Worm (Caenorhabditis elegans) whole organism, young adult: ENCODE measurements around the gene Y66C5A.1.
A peak's percentile ranks its signal among the peaks of the same experiment; 100 is the strongest.

Experiments used
- B0019.2 ChIP-seq: fragments of 200-800 bp; sonication (Bioruptor generic); conservative IDR thresholded peaks from 2 replicates; pipeline ENCODE4 v1.3.6; 2022; ENCODE audit warnings: missing genetic modification reagents, missing genetic modification characterization, missing compliant biosample characterization
- B0336.3 ChIP-seq: fragments of 200-800 bp; sonication (Bioruptor generic); IDR thresholded peaks from 2 replicates; pipeline ENCODE4 v1.3.6; 2022; ENCODE audit warnings: missing genetic modification characterization, missing compliant biosample characterization
- C17E4.6 ChIP-seq: fragments of 200-800 bp; sonication (Bioruptor generic); IDR thresholded peaks from 2 replicates; pipeline ENCODE4 v1.3.6; 2022; ENCODE audit warnings: missing genetic modification reagents, missing genetic modification characterization, missing compliant biosample characterization
- D2030.7 ChIP-seq: fragments of 200-800 bp; sonication (Bioruptor generic); IDR thresholded peaks from 2 replicates; pipeline ENCODE4 v1.3.6; 2022; ENCODE audit warnings: missing genetic modification reagents, missing genetic modification characterization, missing compliant biosample characterization
- F49E8.2 ChIP-seq: sonication (generic microtip); optimal IDR thresholded peaks from 3 replicates; lab custom pipeline; 2017; ENCODE audit warnings: missing genetic modification characterization, mild to moderate bottlenecking, missing compliant biosample characterization, antibody characterized with exemption, moderate library complexity; ENCODE audit not compliant: insufficient read depth
- K11D2.4 ChIP-seq: fragments of 200-800 bp; sonication (Bioruptor generic); IDR thresholded peaks from 2 replicates; pipeline ENCODE4 v1.3.6; 2022; ENCODE audit warnings: missing genetic modification reagents, missing genetic modification characterization, missing compliant biosample characterization
- T07F8.4 ChIP-seq: sonication (generic microtip); optimal IDR thresholded peaks from 2 replicates; lab custom pipeline; 2016; ENCODE audit warnings: mild to moderate bottlenecking, missing genetic modification characterization, moderate library complexity, missing compliant biosample characterization
- T26A5.8 ChIP-seq: sonication (generic microtip); optimal IDR thresholded peaks from 2 replicates; lab custom pipeline; 2016; ENCODE audit warnings: missing genetic modification characterization, missing compliant biosample characterization
- Y53G8AR.9 ChIP-seq: fragments of 200-800 bp; sonication (Bioruptor generic); conservative IDR thresholded peaks from 2 replicates; pipeline ENCODE4 v1.3.6; 2022; ENCODE audit warnings: missing genetic modification reagents, missing genetic modification characterization, missing compliant biosample characterization
- Y56A3A.18 ChIP-seq: fragments of 200-800 bp; sonication (Bioruptor generic); IDR thresholded peaks from 2 replicates; pipeline ENCODE4 v1.3.6; 2022; ENCODE audit warnings: missing genetic modification reagents, missing genetic modification characterization, missing compliant biosample characterization
- Y67H2A.10 ChIP-seq: fragments of 200-800 bp; sonication (Bioruptor generic); conservative IDR thresholded peaks from 2 replicates; pipeline ENCODE4 v1.3.6; 2022; ENCODE audit warnings: missing genetic modification reagents, missing genetic modification characterization, missing compliant biosample characterization
- Y95B8A.8 ChIP-seq: fragments of 200-800 bp; sonication (Bioruptor generic); IDR thresholded peaks from 2 replicates; pipeline ENCODE4 v1.3.6; 2022; ENCODE audit warnings: missing genetic modification reagents, missing genetic modification characterization, missing compliant biosample characterization
- ZK185.1 ChIP-seq: sonication (generic microtip); optimal IDR thresholded peaks from 2 replicates; lab custom pipeline; 2016; ENCODE audit warnings: mild to moderate bottlenecking, missing genetic modification characterization, missing compliant biosample characterization; ENCODE audit not compliant: poor library complexity, severe bottlenecking
- aptf-2 ChIP-seq: fragments of 200-800 bp; sonication (Bioruptor generic); conservative IDR thresholded peaks from 2 replicates; pipeline ENCODE4 v1.3.6; 2022; ENCODE audit warnings: missing genetic modification reagents, missing genetic modification characterization, missing compliant biosample characterization
- attf-5 ChIP-seq: fragments of 200-800 bp; sonication (Bioruptor generic); optimal IDR thresholded peaks from 2 replicates; lab custom pipeline; 2018; ENCODE audit warnings: mild to moderate bottlenecking, missing genetic modification characterization, missing compliant biosample characterization
- bed-2 ChIP-seq: fragments of 200-800 bp; sonication (Bioruptor generic); IDR thresholded peaks from 2 replicates; pipeline ENCODE4 v1.3.6; 2022; ENCODE audit warnings: missing genetic modification reagents, missing genetic modification characterization, missing compliant biosample characterization
- cebp-2 ChIP-seq: fragments of 200-800 bp; sonication (Bioruptor generic); IDR thresholded peaks from 2 replicates; pipeline ENCODE4 v1.3.6; 2022; ENCODE audit warnings: missing genetic modification characterization, missing compliant biosample characterization
- ceh-79 ChIP-seq: sonication (generic microtip); optimal IDR thresholded peaks from 2 replicates; lab custom pipeline; 2017; ENCODE audit warnings: mild to moderate bottlenecking, missing genetic modification characterization, missing compliant biosample characterization
- ceh-91 ChIP-seq: fragments of 200-800 bp; sonication (Bioruptor generic); IDR thresholded peaks from 2 replicates; pipeline ENCODE4 v1.3.6; 2022; ENCODE audit warnings: missing genetic modification reagents, missing genetic modification characterization, missing compliant biosample characterization
- dox-1 ChIP-seq: fragments of 200-800 bp; sonication (Bioruptor generic); IDR thresholded peaks from 2 replicates; pipeline ENCODE4 v1.3.6; 2022; ENCODE audit warnings: missing genetic modification reagents, missing genetic modification characterization, missing compliant biosample characterization
- egl-44 ChIP-seq: fragments of 200-800 bp; sonication (Bioruptor generic); IDR thresholded peaks from 2 replicates; pipeline ENCODE4 v1.3.6; 2022; ENCODE audit warnings: missing genetic modification reagents, missing genetic modification characterization, missing compliant biosample characterization
- hrde-1 ChIP-seq: sonication (generic microtip); optimal IDR thresholded peaks from 2 replicates; lab custom pipeline; 2016; ENCODE audit warnings: missing genetic modification characterization, mild to moderate bottlenecking, missing compliant biosample characterization, moderate library complexity, missing genotype, missing genetic modification reagents, borderline replicate concordance
- lin-40 ChIP-seq: sonication (generic microtip); optimal IDR thresholded peaks from 2 replicates; lab custom pipeline; 2016; ENCODE audit warnings: missing genetic modification characterization, mild to moderate bottlenecking, missing compliant biosample characterization, missing genotype, missing genetic modification reagents
- lir-1 ChIP-seq: fragments of 200-800 bp; sonication (Bioruptor generic); conservative IDR thresholded peaks from 2 replicates; pipeline ENCODE4 v1.3.6; 2022; ENCODE audit warnings: missing genetic modification reagents, missing genetic modification characterization, missing compliant biosample characterization
- madf-10 ChIP-seq: sonication (generic microtip); optimal IDR thresholded peaks from 2 replicates; lab custom pipeline; 2016; ENCODE audit warnings: mild to moderate bottlenecking, missing genetic modification characterization, missing compliant biosample characterization
- madf-3 ChIP-seq: fragments of 200-800 bp; sonication (Bioruptor generic); IDR thresholded peaks from 2 replicates; pipeline ENCODE4 v1.3.6; 2022; ENCODE audit warnings: missing genetic modification reagents, missing genetic modification characterization, missing compliant biosample characterization
- madf-6 ChIP-seq: fragments of 200-800 bp; sonication (Bioruptor generic); IDR thresholded peaks from 2 replicates; pipeline ENCODE4 v1.3.6; 2022; ENCODE audit warnings: missing genetic modification reagents, missing genetic modification characterization, missing compliant biosample characterization
- madf-8 ChIP-seq: fragments of 200-800 bp; sonication (Bioruptor generic); conservative IDR thresholded peaks from 2 replicates; pipeline ENCODE4 v1.3.6; 2022; ENCODE audit warnings: missing genetic modification reagents, missing genetic modification characterization, missing compliant biosample characterization
- mel-28 ChIP-seq: sonication (generic microtip); optimal IDR thresholded peaks from 2 replicates; lab custom pipeline; 2016; ENCODE audit warnings: borderline replicate concordance, mild to moderate bottlenecking, missing genetic modification characterization, missing compliant biosample characterization
- mes-4 ChIP-seq: sonication (generic microtip); optimal IDR thresholded peaks from 2 replicates; lab custom pipeline; 2016; ENCODE audit warnings: missing genotype, missing genetic modification characterization, missing compliant biosample characterization
- nfya-1 ChIP-seq: sonication (generic microtip); optimal IDR thresholded peaks from 2 replicates; lab custom pipeline; 2017; ENCODE audit warnings: antibody characterized with exemption, missing compliant biosample characterization, missing genetic modification characterization, borderline replicate concordance; ENCODE audit not compliant: insufficient read depth
- nfya-2 ChIP-seq: fragments of 200-800 bp; sonication (Bioruptor generic); IDR thresholded peaks from 2 replicates; pipeline ENCODE4 v1.3.6; 2022; ENCODE audit warnings: missing genetic modification reagents, missing genetic modification characterization, missing compliant biosample characterization
- nfyb-1 ChIP-seq: fragments of 200-800 bp; sonication (Bioruptor generic); IDR thresholded peaks from 2 replicates; pipeline ENCODE4 v1.3.6; 2022; ENCODE audit warnings: missing genetic modification reagents, missing genetic modification characterization, missing compliant biosample characterization
- nhr-27 ChIP-seq: fragments of 200-800 bp; sonication (Bioruptor generic); optimal IDR thresholded peaks from 2 replicates; lab custom pipeline; 2018; ENCODE audit warnings: mild to moderate bottlenecking, missing genetic modification characterization, moderate library complexity, missing compliant biosample characterization
- nhr-80 ChIP-seq: sonication (generic microtip); optimal IDR thresholded peaks from 2 replicates; lab custom pipeline; 2016; ENCODE audit warnings: missing genetic modification characterization, missing compliant biosample characterization
- pbrm-1 ChIP-seq: fragments of 200-800 bp; sonication (Bioruptor generic); IDR thresholded peaks from 2 replicates; pipeline ENCODE4 v1.3.6; 2022; ENCODE audit warnings: missing genetic modification reagents, missing genetic modification characterization, missing compliant biosample characterization
- repo-1 ChIP-seq: sonication (generic microtip); optimal IDR thresholded peaks from 2 replicates; lab custom pipeline; 2017; ENCODE audit warnings: mild to moderate bottlenecking, missing genetic modification characterization, missing compliant biosample characterization
- snpc-3.4 ChIP-seq: sonication (generic microtip); optimal IDR thresholded peaks from 2 replicates; lab custom pipeline; 2017; ENCODE audit warnings: missing genetic modification characterization, mild to moderate bottlenecking, missing compliant biosample characterization, antibody characterized with exemption, moderate library complexity, missing genotype, missing genetic modification reagents
- sptf-2 ChIP-seq: fragments of 200-800 bp; sonication (Bioruptor generic); optimal IDR thresholded peaks from 2 replicates; lab custom pipeline; 2018; ENCODE audit warnings: mild to moderate bottlenecking, missing genetic modification characterization, missing compliant biosample characterization
- tlf-1 ChIP-seq: fragments of 200-800 bp; sonication (Bioruptor generic); optimal IDR thresholded peaks from 2 replicates; lab custom pipeline; 2018; ENCODE audit warnings: mild to moderate bottlenecking, missing genetic modification characterization, missing compliant biosample characterization
- unc-130 ChIP-seq: sonication (generic microtip); optimal IDR thresholded peaks from 2 replicates; lab custom pipeline; 2016; ENCODE audit warnings: missing genetic modification reagents, missing genetic modification characterization, missing compliant biosample characterization
- ztf-22 ChIP-seq: fragments of 200-800 bp; sonication (Bioruptor generic); optimal IDR thresholded peaks from 2 replicates; lab custom pipeline; 2018; ENCODE audit warnings: mild to moderate bottlenecking, missing genetic modification characterization, moderate library complexity, missing compliant biosample characterization
- ztf-26 ChIP-seq: sonication (generic microtip); optimal IDR thresholded peaks from 2 replicates; lab custom pipeline; 2017; ENCODE audit warnings: missing genetic modification characterization, missing compliant biosample characterization
- ztf-28 ChIP-seq: fragments of 200-800 bp; sonication (Bioruptor generic); IDR thresholded peaks from 2 replicates; pipeline ENCODE4 v1.3.6; 2022; ENCODE audit warnings: missing genetic modification reagents, missing genetic modification characterization, missing compliant biosample characterization
- ztf-6 ChIP-seq: fragments of 200-800 bp; sonication (Bioruptor generic); IDR thresholded peaks from 2 replicates; pipeline ENCODE4 v1.3.6; 2022; ENCODE audit warnings: missing genetic modification reagents, missing genetic modification characterization, missing compliant biosample characterization

Gene Y66C5A.1

DNA sequence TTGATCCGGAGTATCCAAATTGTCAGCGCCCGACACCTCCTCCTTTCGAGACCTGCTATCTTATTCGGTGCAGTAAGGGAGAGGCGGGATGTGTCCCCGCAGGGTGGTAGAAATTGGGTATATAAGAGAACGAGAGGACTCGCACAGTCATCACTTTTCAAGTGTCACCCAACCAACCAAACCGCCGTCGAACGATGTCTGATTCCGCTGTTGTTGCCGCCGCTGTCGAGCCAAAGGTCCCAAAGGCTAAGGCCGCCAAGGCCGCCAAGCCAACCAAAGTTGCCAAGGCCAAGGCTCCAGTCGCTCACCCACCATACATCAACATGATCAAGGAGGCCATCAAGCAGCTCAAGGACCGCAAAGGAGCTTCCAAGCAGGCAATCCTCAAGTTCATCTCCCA lies 34.6 kb upstream of the Y66C5A.1 start, which contains the start of gene his-24 (continued):
- TF ChIP-seq ceh-91 (GFP tag; lab: Robert Waterston, UW) (no peak), D2030.7 (no peak), dox-1 (GFP tag; lab: Robert Waterston, UW) (peak; percentile 71), bed-2 (no peak), madf-6 (GFP tag; lab: Robert Waterston, UW) (no peak), mel-28 (tag; lab: Kevin White, UChicago) (no peak), Y56A3A.18 (no peak), Y95B8A.8 (GFP tag; lab: Robert Waterston, UW) (no peak), nhr-27 (tag; lab: Kevin White, UChicago) (no peak), egl-44 (GFP tag; lab: Robert Waterston, UW) (no peak), B0019.2 (GFP tag; lab: Robert Waterston, UW) (no peak), repo-1 (tag; lab: Kevin White, UChicago) (peak; percentile 3), tlf-1 (GFP tag; lab: Kevin White, UChicago) (no peak), cebp-2 (GFP tag; lab: Robert Waterston, UW) (no peak), ceh-79 (tag; lab: Kevin White, UChicago) (no peak), hrde-1 (tag; lab: Kevin White, UChicago) (no peak), Y67H2A.10 (GFP tag; lab: Robert Waterston, UW) (no peak), T26A5.8 (tag; lab: Kevin White, UChicago) (no peak), ztf-22 (GFP tag; lab: Kevin White, UChicago) (no peak), T07F8.4 (tag; lab: Kevin White, UChicago) (no peak), nfyb-1 (GFP tag; lab: Robert Waterston, UW) (peak; percentile 55; the same call in 1 of the 2 replicates), Y53G8AR.9 (GFP tag; lab: Robert Waterston, UW) (no peak), nfya-1 (tag; lab: Kevin White, UChicago) (no peak), unc-130 (GFP tag; lab: Kevin White, UChicago) (no peak), ztf-26 (tag; lab: Kevin White, UChicago) (no peak), lin-40 (tag; lab: Kevin White, UChicago) (peak; percentile 78), attf-5 (GFP tag; lab: Kevin White, UChicago) (no peak), nfya-2 (GFP tag; lab: Robert Waterston, UW) (no peak), C17E4.6 (no peak), madf-8 (GFP tag; lab: Robert Waterston, UW) (no peak), snpc-3.4 (tag; lab: Kevin White, UChicago) (no peak), pbrm-1 (peak; percentile 97), madf-3 (GFP tag; lab: Robert Waterston, UW) (no peak), F49E8.2 (no peak), B0336.3 (no peak), ZK185.1 (tag; lab: Kevin White, UChicago) (no peak), lir-1 (no peak), aptf-2 (GFP tag; lab: Robert Waterston, UW) (no peak), madf-10 (no peak), sptf-2 (GFP tag; lab: Kevin White, UChicago) (no peak), ztf-28 (GFP tag; lab: Robert Waterston, UW) (no peak), nhr-80 (tag; lab: Kevin White, UChicago) (peak; percentile 37), mes-4 (tag; lab: Kevin White, UChicago) (no peak), ztf-6 (GFP tag; lab: Robert Waterston, UW) (0 out of 2 replicates have a peak, but pooled peaks have one; percentile 43), K11D2.4 (GFP tag; lab: Robert Waterston, UW) (peak; percentile 62)
- TF ChIP-seq, all 124 proteins: peak for 23
